Worm (Caenorhabditis elegans) whole organism, L4 larva: ENCODE data around the gene T26C11.4.

Experiments
- D1046.2 ChIP-seq: fragments of 200-800 bp; sonication (Bioruptor generic); IDR thresholded peaks from 2 replicates; pipeline ENCODE4 v1.3.6; 2022; ENCODE audit warnings: missing genetic modification characterization, missing compliant biosample characterization
- F37D6.2 ChIP-seq: sonication (generic microtip); optimal IDR thresholded peaks from 2 replicates; lab custom pipeline; 2016; ENCODE audit warnings: mild to moderate bottlenecking, missing genetic modification characterization, missing compliant biosample characterization
- F49E8.2 ChIP-seq: sonication (generic microtip); optimal IDR thresholded peaks from 2 replicates; lab custom pipeline; 2016; ENCODE audit warnings: missing compliant biosample characterization, mild to moderate bottlenecking, missing genetic modification characterization, borderline replicate concordance
- R02D3.7 ChIP-seq: fragments of 150-350 bp; sonication (generic microtip); optimal IDR thresholded peaks from 3 replicates; lab custom pipeline; 2014; ENCODE audit warnings: missing biosample characterization, missing genetic modification characterization
- Y105C5A.15 ChIP-seq: fragments of 200-800 bp; sonication (Bioruptor generic); IDR thresholded peaks from 2 replicates; pipeline ENCODE4 v1.3.6; 2022; ENCODE audit warnings: missing genetic modification characterization, missing compliant biosample characterization
- ZK546.5 ChIP-seq, 2 experiments: sonication (generic microtip); optimal IDR thresholded peaks; 2 replicates each; lab custom pipeline; 2017; ENCODE audit warnings: missing biosample characterization in 2 of 2, missing genetic modification characterization in 2 of 2
- aha-1 ChIP-seq: fragments of 150-350 bp; peaks from one replicate; lab custom pipeline; 2014; ENCODE audit warnings: missing biosample characterization, missing genetic modification characterization
- attf-4 ChIP-seq: sonication (generic microtip); optimal IDR thresholded peaks from 3 replicates; lab custom pipeline; 2017; ENCODE audit warnings: missing biosample characterization, missing genetic modification characterization
- ceh-28 ChIP-seq: fragments of 150-350 bp; optimal IDR thresholded peaks from 2 replicates; lab custom pipeline; 2014; ENCODE audit warnings: missing biosample characterization, missing genetic modification reagents, missing genetic modification characterization
- ceh-32 ChIP-seq: sonication (generic microtip); optimal IDR thresholded peaks from 2 replicates; lab custom pipeline; 2016; ENCODE audit warnings: mild to moderate bottlenecking, missing genetic modification characterization, missing compliant biosample characterization; ENCODE audit not compliant: poor library complexity
- ceh-44 ChIP-seq: fragments of 200-800 bp; sonication (Bioruptor generic); IDR thresholded peaks from 2 replicates; pipeline ENCODE4 v1.3.6; 2022; ENCODE audit warnings: missing genetic modification reagents, missing genetic modification characterization, missing compliant biosample characterization
- cey-2 ChIP-seq: sonication (generic microtip); optimal IDR thresholded peaks from 3 replicates; lab custom pipeline; 2017; ENCODE audit warnings: missing genetic modification characterization, mild to moderate bottlenecking, missing compliant biosample characterization, antibody characterized with exemption, borderline replicate concordance; ENCODE audit not compliant: insufficient read depth
- daf-8 ChIP-seq: fragments of 200-800 bp; sonication (Bioruptor generic); IDR thresholded peaks from 2 replicates; pipeline ENCODE4 v1.3.6; 2022; ENCODE audit warnings: missing genetic modification characterization, missing compliant biosample characterization
- dmd-6 ChIP-seq: fragments of 200-800 bp; sonication (Bioruptor generic); IDR thresholded peaks from 2 replicates; pipeline ENCODE4 v1.3.6; 2022; ENCODE audit warnings: missing genetic modification reagents, missing genetic modification characterization, missing compliant biosample characterization
- dmd-9 ChIP-seq: fragments of 200-800 bp; sonication (Bioruptor generic); IDR thresholded peaks from 2 replicates; pipeline ENCODE4 v1.3.6; 2022; ENCODE audit warnings: missing genetic modification reagents, missing genetic modification characterization, missing compliant biosample characterization
- duxl-1 ChIP-seq: sonication (generic microtip); optimal IDR thresholded peaks from 2 replicates; lab custom pipeline; 2016; ENCODE audit warnings: mild to moderate bottlenecking, missing genetic modification characterization, moderate library complexity, missing compliant biosample characterization; ENCODE audit not compliant: poor library complexity
- dve-1 ChIP-seq: sonication (generic microtip); optimal IDR thresholded peaks from 2 replicates; lab custom pipeline; 2017; ENCODE audit warnings: antibody characterized with exemption, mild to moderate bottlenecking, missing genetic modification characterization, missing compliant biosample characterization; ENCODE audit not compliant: insufficient read depth
- egl-27 ChIP-seq: sonication (generic microtip); optimal IDR thresholded peaks from 3 replicates; lab custom pipeline; 2017; ENCODE audit warnings: missing biosample characterization, missing genetic modification reagents, missing genetic modification characterization
- fos-1 ChIP-seq: fragments of 150-350 bp; optimal IDR thresholded peaks from 2 replicates; lab custom pipeline; 2014; ENCODE audit warnings: missing biosample characterization, missing genetic modification characterization
- hif-1 ChIP-seq, 2 experiments: sonication (generic microtip); optimal IDR thresholded peaks; 2 replicates each; lab custom pipeline; 2016 to 2017; ENCODE audit warnings: missing compliant biosample characterization in 2 of 2, missing genetic modification characterization in 2 of 2, missing genetic modification reagents in 2 of 2, missing genotype in 2 of 2, mild to moderate bottlenecking in 1 of 2
- hlh-30 ChIP-seq: sonication (generic microtip); optimal IDR thresholded peaks from 2 replicates; lab custom pipeline; 2017; ENCODE audit warnings: antibody characterized with exemption, mild to moderate bottlenecking, missing genetic modification characterization, missing compliant biosample characterization; ENCODE audit not compliant: insufficient read depth
- hmg-1.1 ChIP-seq: fragments of 200-800 bp; sonication (Bioruptor generic); IDR thresholded peaks from 2 replicates; pipeline ENCODE4 v1.3.6; 2022; ENCODE audit warnings: missing genetic modification reagents, missing genetic modification characterization, missing compliant biosample characterization
- lim-7 ChIP-seq: fragments of 200-800 bp; sonication (Bioruptor generic); IDR thresholded peaks from 2 replicates; pipeline ENCODE4 v1.3.6; 2022; ENCODE audit warnings: missing genetic modification characterization, missing compliant biosample characterization
- lin-29 ChIP-seq: fragments of 200-800 bp; sonication (Bioruptor generic); IDR thresholded peaks from 2 replicates; pipeline ENCODE4 v1.3.6; 2022; ENCODE audit warnings: missing genetic modification reagents, missing genetic modification characterization, missing compliant biosample characterization
- lir-3 ChIP-seq: sonication (generic microtip); optimal IDR thresholded peaks from 2 replicates; lab custom pipeline; 2016; ENCODE audit warnings: mild to moderate bottlenecking, missing genetic modification characterization, missing compliant biosample characterization
- mdl-1 ChIP-seq, 2 experiments: fragments of 150-350 bp in 1 of 2; sonication (generic microtip) in 1 of 2; optimal IDR thresholded peaks; 2 replicates each; lab custom pipeline; 2014 to 2017; ENCODE audit warnings: missing biosample characterization in 2 of 2, missing genetic modification characterization in 2 of 2
- mdt-29 ChIP-seq: fragments of 200-800 bp; sonication (Bioruptor generic); IDR thresholded peaks from 2 replicates; pipeline ENCODE4 v1.3.6; 2022; ENCODE audit warnings: missing genetic modification reagents, missing genetic modification characterization, missing compliant biosample characterization
- mes-2 ChIP-seq: sonication (generic microtip); optimal IDR thresholded peaks from 2 replicates; lab custom pipeline; 2016; ENCODE audit warnings: missing genotype, mild to moderate bottlenecking, missing genetic modification characterization, missing compliant biosample characterization; ENCODE audit not compliant: poor library complexity, severe bottlenecking
- mxl-3 ChIP-seq: fragments of 200-800 bp; sonication (Bioruptor generic); optimal IDR thresholded peaks from 2 replicates; lab custom pipeline; 2018; ENCODE audit warnings: mild to moderate bottlenecking, missing genetic modification characterization, missing compliant biosample characterization
- nhr-10 ChIP-seq: fragments of 150-350 bp; optimal IDR thresholded peaks from 2 replicates; lab custom pipeline; 2014; ENCODE audit warnings: missing biosample characterization, missing genetic modification characterization
- nhr-111 ChIP-seq: fragments of 200-800 bp; sonication (Bioruptor generic); optimal IDR thresholded peaks from 2 replicates; lab custom pipeline; 2018; ENCODE audit warnings: mild to moderate bottlenecking, missing genetic modification characterization, missing compliant biosample characterization
- nhr-237 ChIP-seq: sonication (generic microtip); optimal IDR thresholded peaks from 2 replicates; lab custom pipeline; 2017; ENCODE audit warnings: missing biosample characterization, missing genetic modification characterization
- nhr-25 ChIP-seq: sonication (generic microtip); optimal IDR thresholded peaks from 2 replicates; lab custom pipeline; 2017; ENCODE audit warnings: missing genetic modification characterization, mild to moderate bottlenecking, missing compliant biosample characterization, antibody characterized with exemption, moderate library complexity, borderline replicate concordance; ENCODE audit not compliant: insufficient read depth
- nhr-76 ChIP-seq: fragments of 150-350 bp; optimal IDR thresholded peaks from 2 replicates; lab custom pipeline; 2014; ENCODE audit warnings: missing biosample characterization, missing genetic modification characterization
- pha-4 ChIP-seq, 2 experiments: fragments of 150-350 bp in 1 of 2; fragments of 200-800 bp in 1 of 2; sonication (Bioruptor generic) in 1 of 2; IDR thresholded peaks in 1 of 2; optimal IDR thresholded peaks in 1 of 2; 2 replicates each; pipeline versions ENCODE4 v1.3.6 to Lab custom; 2014 to 2022; ENCODE audit warnings: missing genetic modification characterization in 2 of 2, missing genetic modification reagents in 2 of 2, missing biosample characterization in 1 of 2, missing compliant biosample characterization in 1 of 2
- saeg-2 ChIP-seq: fragments of 200-800 bp; sonication (Bioruptor generic); IDR thresholded peaks from 2 replicates; pipeline ENCODE4 v1.3.6; 2022; ENCODE audit warnings: missing genetic modification reagents, missing genetic modification characterization, missing compliant biosample characterization
- sdz-12 ChIP-seq: fragments of 200-800 bp; sonication (Bioruptor generic); optimal IDR thresholded peaks from 2 replicates; lab custom pipeline; 2018; ENCODE audit warnings: mild to moderate bottlenecking, missing genetic modification characterization, missing compliant biosample characterization
- snpc-1.2 ChIP-seq: fragments of 200-800 bp; sonication (Bioruptor generic); IDR thresholded peaks from 2 replicates; pipeline ENCODE4 v1.3.6; 2022; ENCODE audit warnings: missing genetic modification reagents, missing genetic modification characterization, missing compliant biosample characterization
- tra-1 ChIP-seq: fragments of 200-800 bp; sonication (Bioruptor generic); IDR thresholded peaks from 2 replicates; pipeline ENCODE4 v1.3.6; 2022; ENCODE audit warnings: missing genetic modification reagents, missing genetic modification characterization, missing compliant biosample characterization
- unc-62 ChIP-seq, 3 experiments: fragments of 150-350 bp in 1 of 3; sonication (generic microtip); optimal IDR thresholded peaks in 2 of 3; peaks in 1 of 3; 1 replicate in 1 of 3; 2 replicates in 2 of 3; lab custom pipeline; 2014 to 2017; ENCODE audit warnings: missing biosample characterization in 3 of 3, missing genetic modification characterization in 3 of 3, missing genetic modification reagents in 3 of 3, missing genotype in 1 of 3
- zag-1 ChIP-seq: fragments of 150-350 bp; optimal IDR thresholded peaks from 2 replicates; lab custom pipeline; 2014; ENCODE audit warnings: missing biosample characterization, missing genetic modification characterization
- zfp-2 ChIP-seq: sonication (generic microtip); optimal IDR thresholded peaks from 2 replicates; lab custom pipeline; 2016; ENCODE audit warnings: mild to moderate bottlenecking, missing genetic modification characterization, missing compliant biosample characterization
- zfp-3 ChIP-seq: fragments of 200-800 bp; sonication (Bioruptor generic); conservative IDR thresholded peaks from 2 replicates; pipeline ENCODE4 v1.3.6; 2022; ENCODE audit warnings: missing genetic modification reagents, missing genetic modification characterization, missing compliant biosample characterization
- zip-11 ChIP-seq: fragments of 200-800 bp; sonication (Bioruptor generic); IDR thresholded peaks from 2 replicates; pipeline ENCODE4 v1.3.6; 2022; ENCODE audit warnings: missing genetic modification characterization, missing compliant biosample characterization

T26C11.4 gene

DNA sequence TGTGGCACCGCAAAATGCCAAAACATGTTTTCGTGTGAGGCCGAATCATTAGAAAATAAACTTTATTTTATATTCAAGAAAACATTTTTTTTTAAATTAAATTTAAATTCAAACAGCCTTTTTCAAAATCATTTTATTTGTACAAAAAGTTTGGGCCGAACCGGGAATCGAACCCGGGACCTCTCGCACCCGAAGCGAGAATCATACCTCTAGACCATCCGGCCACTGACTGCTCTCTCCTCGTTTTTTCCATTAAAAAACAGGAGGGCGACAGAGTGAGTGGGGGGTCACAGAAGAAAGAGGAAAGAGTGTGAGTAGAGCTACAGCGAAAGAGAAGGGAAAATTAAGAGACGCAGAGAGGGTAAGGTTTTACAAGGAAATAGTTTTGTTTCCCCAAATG is 35.3 kb upstream of the T26C11.4 start (continued):
- TF ChIP-seq nhr-25 (tag; lab: Kevin White, UChicago) (no peak), zip-11 (GFP tag; lab: Robert Waterston, UW) (no peak), sdz-12 (GFP tag; lab: Kevin White, UChicago) (peak; percentile 45), dmd-6 (GFP tag; lab: Robert Waterston, UW) (peak; percentile 66; the same call in 1 of the 2 replicates), mes-2 (tag; lab: Kevin White, UChicago) (peak; percentile 86), zag-1 (no peak), daf-8 (no peak), hlh-30 (tag; lab: Kevin White, UChicago) (peak; percentile 54), zfp-2 (tag; lab: Kevin White, UChicago) (peak; percentile 53), F37D6.2 (tag; lab: Kevin White, UChicago) (peak; percentile 44), hif-1 (tag; optimal IDR thresholded peaks at IDR 0.05; lab: Kevin White, UChicago) (no peak), attf-4 (no peak), cey-2 (no peak), mdt-29 (GFP tag; lab: Robert Waterston, UW) (no peak), nhr-237 (tag; lab: Kevin White, UChicago) (no peak), nhr-111 (GFP tag; lab: Kevin White, UChicago) (no peak), nhr-10 (no peak), aha-1 (tag; lab: Kevin White, UChicago) (no peak), snpc-1.2 (GFP tag; lab: Robert Waterston, UW) (peak; percentile 74), mxl-3 (no peak), mdl-1 (tag; optimal IDR thresholded peaks at IDR 0.05; lab: Kevin White, UChicago) (no peak), fos-1 (tag; lab: Kevin White, UChicago) (no peak), lin-29 (GFP tag; lab: Robert Waterston, UW) (no peak), dmd-9 (0 out of 2 replicates have a peak, but pooled peaks have one; percentile 33), ceh-44 (GFP tag; lab: Robert Waterston, UW) (0 out of 2 replicates have a peak, but pooled peaks have one; percentile 31), zfp-3 (GFP tag; lab: Robert Waterston, UW) (peak; percentile 65; the same call in 1 of the 2 replicates)

DNA sequence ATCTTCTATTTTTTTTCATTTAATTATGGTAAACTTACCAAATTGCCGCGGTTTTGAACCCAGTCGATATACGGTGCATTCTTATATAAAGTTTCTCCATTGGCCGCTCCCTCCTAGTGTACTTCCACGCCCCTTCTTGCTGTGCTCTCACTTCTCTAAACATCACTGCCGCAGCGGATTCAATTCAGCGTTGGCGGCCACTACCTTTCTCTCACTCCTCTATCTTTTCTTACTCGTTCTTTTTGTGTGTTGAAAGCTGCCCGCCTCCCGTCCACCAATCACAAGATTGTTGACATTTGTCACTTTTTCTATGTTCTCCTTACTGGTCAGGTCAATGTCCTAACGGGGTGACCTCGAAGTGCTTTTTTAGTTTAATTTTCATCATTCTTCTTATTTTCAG is 25.6 kb upstream of the T26C11.4 start:
- TF ChIP-seq mes-2 (tag; lab: Kevin White, UChicago), result peak; percentile 48
- TF ChIP-seq duxl-1, result peak; percentile 96
- TF ChIP-seq hmg-1.1 (GFP tag; lab: Robert Waterston, UW), result peak; percentile 39; the same call in 1 of the 2 replicates
- TF ChIP-seq saeg-2 (GFP tag; lab: Robert Waterston, UW), result no peak
- no peak for TF ChIP-seq tra-1 (GFP tag; lab: Robert Waterston, UW)
- peak in 1 of 2 experiments; percentile 95 for TF ChIP-seq unc-62 (GFP tag; optimal IDR thresholded peaks at IDR 0.05 in 1 of 2; lab: Kevin White, UChicago)
- no peak for TF ChIP-seq unc-62 (tag; optimal IDR thresholded peaks at IDR 0.05; lab: Kevin White, UChicago)
- peak; percentile 57 for TF ChIP-seq aha-1 (tag; lab: Kevin White, UChicago)
- TF ChIP-seq dve-1 (tag; lab: Kevin White, UChicago), result no peak
- TF ChIP-seq nhr-237 (tag; lab: Kevin White, UChicago), result no peak
- TF ChIP-seq, all 104 proteins: peak for 5

DNA sequence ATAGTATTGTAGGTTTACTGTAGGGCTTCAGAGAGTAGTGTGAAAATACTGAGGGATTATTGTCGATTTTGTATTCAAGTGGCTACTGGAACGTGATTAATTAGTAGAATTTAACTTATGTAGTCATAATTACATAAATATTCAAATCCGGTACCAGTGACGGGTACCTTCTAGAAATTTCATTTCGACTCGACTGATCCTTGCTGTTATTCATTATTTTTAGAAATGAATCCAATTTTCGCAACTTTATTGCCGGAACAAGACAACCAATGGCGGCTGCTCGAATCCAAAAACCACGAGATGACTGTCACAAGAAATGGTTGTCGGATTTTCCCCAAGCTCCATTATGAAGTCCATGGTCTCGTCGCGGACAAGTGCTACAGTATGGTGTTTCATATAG is 19.6 kb upstream of the T26C11.4 start, which contains the start of gene tbx-41:
tbx-41 (plus strand) TSS at position 301 of the 400 bp plus-strand sequence.
- TF ChIP-seq ceh-32 (tag; lab: Kevin White, UChicago), result no peak

DNA sequence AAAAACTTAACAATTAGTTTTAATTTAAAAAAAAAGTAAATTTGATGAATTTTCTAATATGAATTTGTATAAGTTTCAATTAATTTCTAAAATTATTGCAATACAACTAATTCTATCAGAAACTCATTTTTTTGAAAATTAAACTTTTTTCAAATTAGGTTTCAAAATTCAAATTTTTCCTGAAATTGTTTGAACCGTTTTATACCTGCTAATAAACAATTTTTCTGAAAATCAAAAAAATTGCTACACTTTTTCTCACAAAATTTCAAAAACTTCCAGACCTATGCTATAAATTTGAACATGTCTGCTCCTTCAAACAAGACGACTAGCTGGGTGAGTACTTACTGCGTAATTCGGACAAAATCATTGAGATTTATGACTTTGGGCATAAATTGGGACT is 15.1 kb upstream of the T26C11.4 start, which contains the start of gene T26C11.8:
T26C11.8 (plus strand) TSS at position 301 of the 400 bp plus-strand sequence.
- TF ChIP-seq hif-1 (tag; optimal IDR thresholded peaks at IDR 0.05; lab: Kevin White, UChicago), result no peak
- no peak for TF ChIP-seq R02D3.7 (tag; lab: Kevin White, UChicago)
- TF ChIP-seq lim-7 (GFP tag; lab: Robert Waterston, UW), result no peak
- no peak for TF ChIP-seq nhr-76 (tag; lab: Kevin White, UChicago)
- TF ChIP-seq mdt-29 (GFP tag; lab: Robert Waterston, UW), result no peak
- TF ChIP-seq ZK546.5 (tag; optimal IDR thresholded peaks at IDR 0.05; lab: Kevin White, UChicago), result no peak
- no peak for TF ChIP-seq F49E8.2 (tag; lab: Kevin White, UChicago)
- TF ChIP-seq ceh-28 (tag; lab: Kevin White, UChicago), result no peak
- TF ChIP-seq pha-4 (GFP tag; IDR thresholded peaks at IDR 0.05; lab: Robert Waterston, UW), result no peak
- no peak for TF ChIP-seq pha-4 (tag; optimal IDR thresholded peaks at IDR 0.05; lab: Kevin White, UChicago)
- no peak for TF ChIP-seq D1046.2 (GFP tag; lab: Robert Waterston, UW)
- TF ChIP-seq mdl-1 (tag; optimal IDR thresholded peaks at IDR 0.05; lab: Kevin White, UChicago), result no peak
- no peak for TF ChIP-seq lir-3
- TF ChIP-seq saeg-2 (GFP tag; lab: Robert Waterston, UW), result no peak
- no peak for TF ChIP-seq Y105C5A.15 (GFP tag; lab: Robert Waterston, UW)
- no peak for TF ChIP-seq egl-27
